Worm (Caenorhabditis elegans) whole organism, early embryonic: ENCODE measurements around the gene egl-17.

ENCODE experiments used
- B0310.2 ChIP-seq: sonication (generic microtip); optimal IDR thresholded peaks from 2 replicates; lab custom pipeline; 2016; ENCODE audit warnings: mild to moderate bottlenecking, missing genetic modification characterization, missing compliant biosample characterization
- F13C5.2 ChIP-seq: sonication (generic microtip); optimal IDR thresholded peaks from 2 replicates; lab custom pipeline; 2017; ENCODE audit warnings: mild to moderate bottlenecking, missing genetic modification characterization, inconsistent platforms, missing compliant biosample characterization
- aly-1 ChIP-seq: sonication (generic microtip); optimal IDR thresholded peaks from 2 replicates; lab custom pipeline; 2016; ENCODE audit warnings: missing genetic modification characterization, missing compliant biosample characterization
- ama-1 ChIP-seq: fragments of 150-350 bp; optimal IDR thresholded peaks from 2 replicates; lab custom pipeline; 2014
- ceh-13 ChIP-seq: fragments of 200-800 bp; sonication (Bioruptor generic); optimal IDR thresholded peaks from 2 replicates; lab custom pipeline; 2018; ENCODE audit warnings: mild to moderate bottlenecking, missing genetic modification characterization, missing compliant biosample characterization
- ceh-36 ChIP-seq: sonication (generic microtip); optimal IDR thresholded peaks from 2 replicates; lab custom pipeline; 2016; ENCODE audit warnings: missing genetic modification characterization, inconsistent platforms, missing compliant biosample characterization
- ets-7 ChIP-seq: sonication (generic microtip); optimal IDR thresholded peaks from 2 replicates; lab custom pipeline; 2016; ENCODE audit warnings: missing genotype, missing genetic modification characterization, missing compliant biosample characterization
- flt-1 ChIP-seq: fragments of 200-800 bp; sonication (Bioruptor generic); IDR thresholded peaks from 2 replicates; pipeline ENCODE4 v1.3.6; 2022; ENCODE audit warnings: missing genetic modification characterization, missing compliant biosample characterization
- hmbx-1 ChIP-seq: sonication (generic microtip); optimal IDR thresholded peaks from 2 replicates; lab custom pipeline; 2016; ENCODE audit warnings: mild to moderate bottlenecking, missing genetic modification characterization, missing compliant biosample characterization
- hmg-4 ChIP-seq: fragments of 200-800 bp; sonication (Bioruptor generic); optimal IDR thresholded peaks from 2 replicates; lab custom pipeline; 2018; ENCODE audit warnings: mild to moderate bottlenecking, missing genetic modification characterization, missing compliant biosample characterization
- hnd-1 ChIP-seq: sonication (generic microtip); optimal IDR thresholded peaks from 2 replicates; lab custom pipeline; 2016; ENCODE audit warnings: missing genetic modification characterization, missing compliant biosample characterization
- pes-1 ChIP-seq: fragments of 200-800 bp; sonication (Bioruptor generic); IDR thresholded peaks from 2 replicates; pipeline ENCODE4 v1.3.6; 2022; ENCODE audit warnings: missing genetic modification reagents, missing genetic modification characterization, missing compliant biosample characterization
- scrt-1 ChIP-seq: fragments of 200-800 bp; sonication (Bioruptor generic); IDR thresholded peaks from 2 replicates; pipeline ENCODE4 v1.3.6; 2022; ENCODE audit warnings: missing genetic modification characterization, missing compliant biosample characterization
- sea-1 ChIP-seq: fragments of 200-800 bp; sonication (Bioruptor generic); conservative IDR thresholded peaks from 2 replicates; pipeline ENCODE4 v1.3.6; 2022; ENCODE audit warnings: missing genetic modification characterization, missing compliant biosample characterization
- tbx-11 ChIP-seq: fragments of 200-800 bp; sonication (Bioruptor generic); IDR thresholded peaks from 2 replicates; pipeline ENCODE4 v1.3.6; 2022; ENCODE audit warnings: missing genetic modification characterization, missing compliant biosample characterization
- tbx-37 ChIP-seq: fragments of 200-800 bp; sonication (Bioruptor generic); conservative IDR thresholded peaks from 2 replicates; pipeline ENCODE4 v1.3.6; 2022; ENCODE audit warnings: missing genetic modification reagents, missing genetic modification characterization, missing compliant biosample characterization
- tra-4 ChIP-seq: sonication (generic microtip); optimal IDR thresholded peaks from 2 replicates; lab custom pipeline; 2017; ENCODE audit warnings: missing genetic modification characterization, missing compliant biosample characterization

The egl-17 gene

DNA sequence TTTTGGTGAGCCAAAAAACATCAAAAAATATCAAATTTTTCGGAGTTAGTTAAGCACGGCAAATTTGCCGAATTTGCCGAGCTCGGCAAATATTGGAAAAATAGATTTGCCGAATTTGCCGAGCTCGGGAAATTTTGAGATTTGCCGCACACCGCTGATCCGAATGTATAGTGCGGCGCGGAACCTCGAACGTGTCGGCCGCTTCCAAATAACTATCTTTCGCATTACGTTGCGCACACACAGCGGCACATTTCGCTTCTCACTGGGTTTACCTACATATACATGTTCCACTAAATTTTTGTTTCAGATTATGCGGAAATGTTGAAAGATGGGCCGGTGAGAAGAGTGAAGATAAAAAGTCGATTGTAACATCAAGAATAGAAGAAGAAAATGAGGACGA is 7.3 kb downstream of the egl-17 start:
- no peak for TF ChIP-seq scrt-1 (GFP tag; lab: Robert Waterston, UW)
- TF ChIP-seq hnd-1 (tag; lab: Kevin White, UChicago), result no peak

DNA sequence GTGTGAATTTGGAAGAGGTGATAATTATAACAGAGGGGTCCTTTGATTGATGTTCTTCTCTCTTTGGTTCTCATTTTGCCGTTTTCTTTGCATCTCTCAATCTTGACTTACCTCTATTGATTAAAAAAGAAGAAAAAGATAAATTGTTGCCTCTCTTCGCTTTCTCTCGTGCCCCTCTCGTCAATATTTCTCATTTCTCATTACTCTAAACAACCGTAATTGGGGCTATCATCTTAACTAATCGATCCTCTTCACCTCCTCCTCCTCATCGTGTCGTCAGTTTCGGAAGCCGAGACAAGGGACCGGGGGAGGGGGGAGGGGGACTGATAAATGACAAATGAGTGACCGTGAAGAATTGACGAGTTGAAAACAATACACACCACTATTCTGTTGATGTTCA is 9.2 kb downstream of the egl-17 start:
- TF ChIP-seq F13C5.2 (tag; lab: Kevin White, UChicago) (no peak), B0310.2 (tag; lab: Kevin White, UChicago) (no peak), pes-1 (GFP tag; lab: Robert Waterston, UW) (no peak), flt-1 (GFP tag; lab: Robert Waterston, UW) (no peak), ceh-13 (no peak), hmbx-1 (tag; lab: Kevin White, UChicago) (no peak), tbx-11 (GFP tag; lab: Robert Waterston, UW) (no peak), tra-4 (no peak), sea-1 (no peak), hmg-4 (GFP tag; lab: Kevin White, UChicago) (no peak), hnd-1 (tag; lab: Kevin White, UChicago) (no peak)

DNA sequence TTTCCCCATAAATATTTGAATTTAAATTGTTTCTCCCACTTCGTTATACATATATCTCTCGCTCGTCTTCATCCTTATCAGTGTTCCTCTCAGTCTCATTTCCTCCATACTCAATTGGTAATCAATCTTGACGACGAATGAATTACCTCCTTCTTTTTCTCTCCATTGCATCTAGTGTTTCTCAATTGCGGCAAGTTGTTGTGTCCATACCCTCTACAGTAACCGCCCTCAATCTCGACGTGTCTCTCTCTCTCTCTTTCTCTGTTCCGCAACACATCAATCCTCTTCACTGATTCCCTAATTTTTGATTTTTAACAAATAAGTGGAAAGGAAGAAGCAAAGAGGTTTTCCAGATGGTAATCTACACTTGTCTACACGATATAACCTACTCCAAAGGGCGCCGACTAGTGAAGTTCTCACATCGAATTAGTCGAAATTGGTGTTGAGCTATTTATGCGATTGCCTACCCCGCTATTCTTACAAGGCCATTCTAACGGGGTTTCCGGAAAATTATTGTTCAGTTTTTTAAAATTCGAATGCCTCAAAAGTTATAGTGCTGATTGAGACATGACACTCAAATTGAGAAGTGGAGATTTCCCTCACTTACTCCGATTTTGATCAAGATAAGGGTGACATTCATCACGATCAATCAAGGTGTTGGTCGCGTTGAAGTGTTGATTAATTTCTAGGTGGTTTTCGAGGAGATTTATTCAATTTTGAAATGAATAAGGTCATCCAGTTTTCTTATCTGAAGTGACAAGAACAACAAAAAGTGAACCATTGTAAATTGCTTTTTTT is 14.8 kb downstream of the egl-17 start:
- TF ChIP-seq ama-1 (no peak), ets-7 (tag; lab: Kevin White, UChicago) (no peak), aly-1 (no peak), B0310.2 (tag; lab: Kevin White, UChicago) (no peak)

DNA sequence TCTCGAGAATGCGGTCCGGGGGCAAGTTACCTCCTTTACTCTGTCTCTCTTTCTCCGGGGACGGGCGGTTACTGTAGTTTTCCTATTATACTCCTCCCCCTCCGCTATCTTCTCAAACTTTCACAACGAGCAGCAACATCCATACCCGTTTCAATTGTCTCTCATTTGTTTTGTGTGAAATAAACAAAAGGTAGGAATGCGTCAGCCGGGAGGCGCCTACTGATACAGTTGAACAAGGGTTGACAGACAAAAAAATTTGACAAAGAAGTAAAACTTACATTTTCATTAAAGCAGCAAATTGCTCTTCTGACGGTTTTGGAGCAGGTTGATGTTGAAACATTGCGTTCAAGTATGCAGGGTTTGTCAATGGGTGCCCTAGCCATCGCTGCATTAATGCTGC is 15.5 kb downstream of the egl-17 start:
- no peak for TF ChIP-seq sea-1
- TF ChIP-seq tbx-37 (GFP tag; lab: Robert Waterston, UW), result no peak

DNA sequence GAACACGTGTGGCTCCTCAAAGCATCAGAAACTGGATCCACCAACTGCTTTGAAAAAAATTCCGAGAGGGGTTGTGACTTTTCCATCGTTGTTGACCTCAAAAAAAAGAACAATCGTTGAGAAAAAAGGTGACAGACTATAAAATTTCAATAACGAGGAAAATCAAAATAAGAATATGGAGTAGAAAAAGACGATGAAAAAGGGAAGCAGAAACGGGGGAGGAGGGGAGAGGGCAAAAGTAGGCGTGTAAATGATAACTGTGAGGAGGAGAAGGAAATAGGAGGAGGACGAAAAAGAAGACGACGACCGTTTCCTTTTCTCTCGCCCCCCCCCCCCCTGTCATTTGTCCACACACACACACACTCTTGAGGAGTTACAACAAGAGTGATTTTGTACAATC is 17.4 kb downstream of the egl-17 start, which contains the start of gene B0310.2:
TSS of gene B0310.2 (minus strand) at position 101 of the 400 bp plus-strand sequence.
- TF ChIP-seq ceh-13, result no peak
- no peak for TF ChIP-seq ets-7 (tag; lab: Kevin White, UChicago)
- no peak for TF ChIP-seq ceh-36
- no peak for TF ChIP-seq F13C5.2 (tag; lab: Kevin White, UChicago)
- TF ChIP-seq ama-1, result no peak
- no peak for TF ChIP-seq aly-1
- no peak for TF ChIP-seq hmg-4 (GFP tag; lab: Kevin White, UChicago)
- TF ChIP-seq pes-1 (GFP tag; lab: Robert Waterston, UW), result no peak
- TF ChIP-seq tra-4, result no peak
- TF ChIP-seq flt-1 (GFP tag; lab: Robert Waterston, UW), result no peak
- TF ChIP-seq tbx-37 (GFP tag; lab: Robert Waterston, UW), result no peak

DNA sequence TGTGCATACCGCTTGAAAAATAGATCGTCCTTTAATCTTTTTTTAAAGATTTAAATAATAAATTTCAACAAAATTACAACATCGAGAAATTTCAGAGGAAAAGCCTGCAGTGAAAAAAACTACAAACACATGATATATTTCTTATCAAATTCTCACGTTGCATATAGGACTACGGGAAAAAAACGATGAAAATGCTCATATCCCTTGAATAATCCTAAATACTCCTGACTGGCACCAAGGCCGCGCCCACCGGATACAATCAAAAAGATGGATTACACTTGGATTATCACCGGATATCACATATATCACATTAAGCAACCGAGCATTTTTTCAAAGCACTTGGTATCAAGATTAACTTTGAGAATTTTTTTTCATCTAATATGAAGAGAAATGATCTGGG is 24.5 kb downstream of the egl-17 start:
- TF ChIP-seq hmbx-1 (tag; lab: Kevin White, UChicago) (no peak), ets-7 (tag; lab: Kevin White, UChicago) (no peak), F13C5.2 (tag; lab: Kevin White, UChicago) (no peak), sea-1 (no peak), hmg-4 (GFP tag; lab: Kevin White, UChicago) (no peak)

DNA sequence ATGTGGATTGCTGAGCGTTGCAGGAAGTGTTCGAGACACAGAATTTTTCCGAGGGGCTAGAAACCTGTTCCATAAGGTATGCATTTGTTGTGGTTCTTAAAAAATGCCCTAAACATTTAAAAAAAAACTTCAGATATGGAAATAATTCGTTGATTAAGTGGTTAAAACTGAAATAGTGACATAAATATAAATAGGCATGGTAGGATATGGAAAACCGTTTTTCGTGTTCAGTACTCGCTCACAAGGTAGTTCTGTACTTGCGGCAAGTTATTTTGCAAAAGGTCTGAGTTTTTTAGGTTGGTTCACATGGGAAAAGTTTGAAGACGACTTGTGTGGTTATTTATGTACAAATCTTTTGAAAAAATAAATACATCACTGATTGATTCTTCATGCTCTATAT is 31.4 kb downstream of the egl-17 start, which contains the start of gene B0310.3:
TSS of gene B0310.3 (minus strand) at position 101 of the 400 bp plus-strand sequence.
- TF ChIP-seq B0310.2 (tag; lab: Kevin White, UChicago) (no peak), flt-1 (GFP tag; lab: Robert Waterston, UW) (no peak)

DNA sequence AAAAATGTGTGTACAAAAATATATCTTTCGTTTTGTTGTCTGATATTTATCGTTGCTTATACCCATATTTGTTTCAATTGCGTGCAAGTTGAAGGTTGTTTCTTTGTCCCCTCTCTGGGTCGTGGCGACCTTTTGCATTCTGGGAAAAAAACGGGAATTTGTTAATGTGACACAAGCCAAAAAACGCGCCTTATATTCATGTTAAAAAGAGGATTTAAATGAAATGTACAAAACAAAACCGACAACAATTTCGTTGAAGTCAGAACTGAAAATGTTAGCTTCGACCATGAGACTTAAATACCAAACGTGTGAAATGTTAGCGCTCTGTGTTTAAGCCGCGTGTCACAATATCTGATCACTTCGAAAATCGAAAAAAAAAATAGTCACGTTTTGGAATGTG is 35.0 kb downstream of the egl-17 start:
- TF ChIP-seq hnd-1 (tag; lab: Kevin White, UChicago) (no peak), ets-7 (tag; lab: Kevin White, UChicago) (no peak), pes-1 (GFP tag; lab: Robert Waterston, UW) (no peak), tbx-37 (GFP tag; lab: Robert Waterston, UW) (no peak), F13C5.2 (tag; lab: Kevin White, UChicago) (no peak), hmg-4 (GFP tag; lab: Kevin White, UChicago) (no peak), tbx-11 (GFP tag; lab: Robert Waterston, UW) (no peak)

DNA sequence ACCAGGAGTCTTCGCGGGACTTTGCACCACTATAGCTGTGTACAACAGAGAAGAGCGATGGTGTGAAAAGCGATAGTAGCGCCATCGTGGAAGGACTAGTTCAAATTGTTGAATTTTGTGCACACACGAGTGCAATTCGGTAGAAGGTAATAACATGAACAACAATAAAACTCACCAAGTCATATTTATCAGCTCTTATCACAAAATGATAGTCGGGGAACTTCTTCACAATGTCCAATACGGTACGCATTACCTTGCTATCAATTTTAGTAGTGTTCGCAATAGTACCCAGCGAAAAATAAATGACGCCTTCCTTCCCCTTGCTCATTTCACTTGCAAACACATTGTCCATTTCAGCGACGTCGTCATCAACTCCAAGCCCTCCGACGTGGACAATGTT is 38.2 kb downstream of the egl-17 start:
- no peak for TF ChIP-seq scrt-1 (GFP tag; lab: Robert Waterston, UW)
- TF ChIP-seq ceh-13, result no peak
- TF ChIP-seq hmg-4 (GFP tag; lab: Kevin White, UChicago), result no peak
- no peak for TF ChIP-seq ceh-36
- TF ChIP-seq pes-1 (GFP tag; lab: Robert Waterston, UW), result no peak
- no peak for TF ChIP-seq ets-7 (tag; lab: Kevin White, UChicago)
- no peak for TF ChIP-seq hmbx-1 (tag; lab: Kevin White, UChicago)
- TF ChIP-seq tbx-37 (GFP tag; lab: Robert Waterston, UW), result no peak
- TF ChIP-seq tra-4, result no peak
- TF ChIP-seq aly-1, result no peak
- TF ChIP-seq ama-1, result no peak
- TF ChIP-seq sea-1, result no peak
- no peak for TF ChIP-seq flt-1 (GFP tag; lab: Robert Waterston, UW)
- no peak for TF ChIP-seq F13C5.2 (tag; lab: Kevin White, UChicago)
- no peak for TF ChIP-seq tbx-11 (GFP tag; lab: Robert Waterston, UW)
- TF ChIP-seq B0310.2 (tag; lab: Kevin White, UChicago), result no peak
- TF ChIP-seq hnd-1 (tag; lab: Kevin White, UChicago), result no peak
